Worm (Caenorhabditis elegans) whole organism, L3 larva: Measurements from ENCODE around the gene T24H10.5.

Experiments used
- elt-1 ChIP-seq: fragments of 150-350 bp; optimal IDR thresholded peaks from 2 replicates; lab custom pipeline; 2014; ENCODE audit warnings: missing biosample characterization, missing genetic modification characterization
- nhr-12 ChIP-seq: fragments of 150-350 bp; optimal IDR thresholded peaks from 2 replicates; lab custom pipeline; 2014; ENCODE audit warnings: missing biosample characterization, missing genetic modification characterization
- snpc-4 ChIP-seq: fragments of 150-350 bp; optimal IDR thresholded peaks from 2 replicates; lab custom pipeline; 2014; ENCODE audit warnings: missing biosample characterization, missing genetic modification characterization
- unc-62 ChIP-seq: fragments of 150-350 bp; sonication (generic microtip); optimal IDR thresholded peaks from 4 replicates; lab custom pipeline; 2014; ENCODE audit warnings: missing biosample characterization, missing genetic modification reagents, missing genetic modification characterization

DNA sequence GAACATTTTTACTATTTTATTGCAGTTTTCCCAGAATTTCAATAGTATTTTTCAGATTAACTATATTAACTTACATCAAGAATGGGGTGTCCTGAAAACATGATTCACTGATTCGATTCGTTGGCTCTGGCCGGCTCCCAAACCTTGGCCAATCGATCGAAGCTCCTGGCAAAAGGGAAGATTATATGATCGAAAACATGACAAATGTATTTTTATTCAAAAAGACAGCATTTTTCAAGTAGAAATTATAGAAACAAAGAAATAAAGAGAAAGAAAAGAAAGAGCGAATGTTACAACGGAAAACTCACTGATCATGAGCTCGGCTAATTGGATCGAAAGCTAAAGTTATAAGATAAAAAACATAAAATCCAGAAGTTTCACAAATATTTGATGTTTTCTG, 30.2 kb upstream of the T24H10.5 start, which contains the start of gene T24B8.4:
- TF ChIP-seq unc-62 (GFP tag; lab: Kevin White, UChicago) (no peak), nhr-12 (tag; lab: Kevin White, UChicago) (no peak), elt-1 (tag; lab: Kevin White, UChicago) (no peak), snpc-4 (no peak)
